Worm (Caenorhabditis elegans): ENCODE data around the gene fbxa-105.
"Not testable (repeated sequence)": the region's sequence is repeated elsewhere in the genome, so short reads cannot be mapped to it uniquely, and the experiment has no call there.

Gene fbxa-105

DNA sequence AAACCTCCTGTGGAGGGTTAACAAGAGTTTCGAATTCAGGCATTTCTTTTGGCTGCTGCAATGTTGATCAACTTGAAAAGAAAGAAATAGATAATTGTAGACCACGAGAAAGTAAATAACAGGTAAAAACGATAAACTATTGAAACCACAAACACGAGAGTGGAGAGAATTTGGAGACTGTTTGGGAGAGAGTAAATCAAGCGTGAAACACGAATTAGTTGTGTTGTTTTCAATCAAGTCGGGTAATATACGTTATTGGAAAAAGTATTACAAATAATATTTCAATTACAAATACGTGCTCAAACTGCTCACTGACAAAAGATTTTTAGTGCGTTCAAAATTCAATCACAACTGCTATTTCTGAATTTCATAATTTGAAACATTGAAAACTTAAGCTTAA is 10.8 kb downstream of the fbxa-105 start, which contains the start of gene C03G6.17:
C03G6.17 (minus strand) TSS at position 101 of the 400 bp plus-strand sequence.
- no peak for TF ChIP-seq unc-62 (GFP tag; optimal IDR thresholded peaks at IDR 0.05)

DNA sequence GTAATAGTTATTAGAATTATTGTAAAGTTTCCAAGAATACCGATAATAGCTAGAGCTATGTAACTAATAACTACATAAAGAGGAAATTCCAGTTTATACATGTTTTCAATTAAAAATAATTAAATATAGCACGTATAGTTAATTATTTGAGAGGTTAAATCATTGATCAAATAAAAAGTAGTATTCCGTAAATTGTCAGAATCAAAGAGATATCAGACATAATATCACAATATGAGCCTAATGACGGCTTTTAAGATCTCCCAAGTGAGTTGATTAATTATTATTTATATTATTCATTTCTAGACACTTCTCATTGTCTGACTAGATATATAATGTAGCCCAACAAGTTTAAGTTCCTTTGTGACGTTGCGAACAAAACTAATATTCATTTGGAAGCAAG is 12.4 kb downstream of the fbxa-105 start, which contains the start of gene srsx-24:
srsx-24 (minus strand) TSS at position 101 of the 400 bp plus-strand sequence.
- no peak for TF ChIP-seq unc-62 (GFP tag; optimal IDR thresholded peaks at IDR 0.05)

DNA sequence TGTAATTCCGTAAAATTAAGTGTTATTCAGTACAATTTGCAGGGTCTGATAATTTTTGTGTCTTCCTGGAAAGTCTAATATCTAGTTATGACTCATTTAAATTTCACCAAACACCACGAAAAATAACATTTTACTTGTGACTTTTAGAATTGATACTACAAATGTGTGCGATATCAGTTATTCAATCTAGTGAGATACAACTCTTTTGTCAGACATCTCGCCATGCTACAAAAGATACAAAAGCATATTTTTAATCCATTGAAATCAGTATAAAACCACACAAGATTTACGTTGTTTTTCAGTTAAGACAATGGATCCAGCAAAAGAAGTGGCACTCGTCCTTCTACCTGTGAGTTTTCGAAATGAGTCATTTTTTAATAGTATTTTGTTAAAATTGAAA is 17.7 kb downstream of the fbxa-105 start, which contains the start of gene srx-56:
srx-56 (plus strand) TSS at position 301 of the 400 bp plus-strand sequence.
- TF ChIP-seq unc-62 (GFP tag; optimal IDR thresholded peaks at IDR 0.05), result no peak

DNA sequence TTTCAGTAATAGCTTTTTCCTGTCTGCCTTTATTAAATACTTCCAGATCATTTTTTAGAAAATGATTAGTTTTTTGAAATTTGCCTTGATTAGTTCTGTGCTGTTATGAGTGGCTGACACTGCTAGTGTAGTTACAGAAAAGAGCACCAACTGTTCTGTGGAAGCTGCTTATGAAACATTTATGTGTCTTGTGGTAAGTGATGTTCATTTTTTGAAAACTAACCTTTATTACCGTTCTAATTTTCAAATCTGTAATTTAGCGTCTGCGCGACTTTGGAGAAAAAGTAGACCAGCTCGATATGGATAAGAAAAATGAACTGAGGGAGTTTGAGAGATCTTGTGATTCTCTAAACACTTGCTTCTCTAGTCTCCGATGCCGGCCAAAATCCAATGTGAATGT is 22.3 kb downstream of the fbxa-105 start, which contains the start of gene srj-14:
srj-14 (plus strand) TSS at position 131 of the 400 bp plus-strand sequence.
- TF ChIP-seq unc-62 (GFP tag; optimal IDR thresholded peaks at IDR 0.05), result no peak

DNA sequence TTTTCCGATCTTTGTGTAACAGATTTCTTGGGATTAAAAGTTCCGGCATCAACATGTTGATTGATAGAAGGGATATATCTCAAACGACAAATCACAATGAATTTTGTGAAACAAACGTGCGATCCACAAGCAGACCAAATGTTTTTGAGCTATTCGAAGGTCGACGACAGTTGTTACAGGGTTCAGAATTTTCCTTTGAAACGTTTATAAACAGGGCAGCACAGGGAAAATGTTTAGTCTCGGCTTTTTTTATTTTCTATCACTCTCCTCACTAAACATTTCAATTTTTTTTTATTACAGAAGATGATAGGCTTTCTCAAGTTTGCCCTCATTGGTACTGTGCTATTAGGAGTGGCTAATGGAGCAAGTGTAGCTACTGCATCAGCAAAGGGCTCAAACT is 26.9 kb downstream of the fbxa-105 start, which contains the start of gene exc-13:
exc-13 (plus strand) TSS at position 301 of the 400 bp plus-strand sequence.
- no peak for TF ChIP-seq unc-62 (GFP tag; optimal IDR thresholded peaks at IDR 0.05)

DNA sequence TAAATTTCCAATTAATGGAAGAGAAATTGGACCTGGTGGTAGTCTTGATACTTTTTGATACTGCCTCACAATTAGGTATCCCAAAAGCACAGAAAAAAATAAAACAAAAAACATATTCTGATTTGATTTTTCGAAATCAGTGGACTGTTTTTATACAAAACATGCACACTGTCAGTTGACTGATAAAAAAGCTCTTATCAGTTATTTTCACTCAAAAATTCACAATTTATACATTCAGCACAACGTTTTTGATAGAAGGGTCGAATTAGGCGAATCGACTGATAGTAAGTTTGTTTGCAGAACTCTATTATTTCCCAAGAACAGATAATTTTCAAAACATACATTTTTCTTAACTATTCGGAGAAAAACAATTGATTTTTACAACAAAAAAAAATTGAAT is 27.8 kb downstream of the fbxa-105 start, which contains the start of gene cyp-35A2:
cyp-35A2 (minus strand) TSS at position 124 of the 400 bp plus-strand sequence.
- no peak for TF ChIP-seq unc-62 (GFP tag; optimal IDR thresholded peaks at IDR 0.05)

DNA sequence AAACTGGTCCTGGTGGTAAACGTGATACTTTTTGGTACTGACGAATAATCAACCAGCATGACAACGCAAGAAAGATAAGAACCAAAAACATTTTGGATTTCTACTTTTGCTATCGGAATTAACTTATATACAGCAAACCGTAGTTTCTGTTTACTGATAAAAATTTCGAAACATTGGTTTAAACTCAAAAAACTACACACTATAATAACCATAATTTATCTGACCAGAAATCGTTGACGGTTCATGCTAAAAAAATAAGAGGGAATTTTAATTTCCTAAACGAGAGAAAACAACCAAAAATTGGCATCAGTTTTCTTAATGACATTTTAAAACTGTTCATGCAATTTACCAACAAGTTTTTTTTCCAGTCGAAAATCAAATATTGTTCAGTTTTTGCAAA is 30.2 kb downstream of the fbxa-105 start, which contains the start of gene cyp-35A1:
cyp-35A1 (minus strand) TSS at position 101 of the 400 bp plus-strand sequence.
- TF ChIP-seq unc-62 (GFP tag; optimal IDR thresholded peaks at IDR 0.05), result no peak

DNA sequence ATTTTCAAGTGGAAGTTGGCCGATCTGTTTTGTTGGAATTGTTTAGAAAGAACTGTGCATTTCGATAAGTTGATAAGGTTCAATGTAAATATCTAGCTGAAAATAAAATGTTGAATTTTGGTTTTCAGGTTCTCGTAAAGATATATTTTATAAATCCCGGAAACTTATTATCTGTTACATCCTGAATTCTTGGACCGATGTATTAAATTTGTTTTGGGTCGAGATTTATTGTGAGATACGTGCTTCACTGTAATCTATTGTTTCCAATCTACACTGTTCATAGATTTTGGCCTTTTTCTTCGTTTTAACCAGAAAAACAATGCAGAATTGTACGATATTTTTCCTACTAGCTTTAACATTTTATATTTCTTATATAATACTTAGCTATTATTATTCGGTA is 34.7 kb downstream of the fbxa-105 start, which contains the start of gene C03G6.6:
C03G6.6 (plus strand) TSS at position 301 of the 400 bp plus-strand sequence.
- no peak for TF ChIP-seq unc-62 (GFP tag; optimal IDR thresholded peaks at IDR 0.05)

DNA sequence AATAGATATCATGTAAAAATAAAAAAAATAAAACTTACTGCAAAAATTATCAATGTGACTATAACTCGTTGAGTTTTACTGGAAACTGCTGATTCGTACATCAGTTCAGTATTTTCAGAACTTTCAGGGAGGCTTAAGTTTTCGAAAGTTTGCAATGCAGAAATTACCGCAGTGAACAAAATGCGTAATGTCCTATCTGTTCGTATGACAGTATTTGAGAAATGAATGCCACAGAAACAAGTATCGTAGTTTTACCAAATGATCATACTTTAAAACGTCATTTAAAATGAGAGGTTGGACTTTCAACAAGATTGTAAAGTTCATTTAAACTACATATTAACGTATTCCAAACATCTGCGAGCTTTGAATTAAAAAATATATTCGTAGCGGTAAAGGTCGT is 35.1 kb downstream of the fbxa-105 start, which contains the start of gene C03G6.21:
C03G6.21 (minus strand) TSS at position 101 of the 400 bp plus-strand sequence.
- TF ChIP-seq unc-62 (GFP tag; optimal IDR thresholded peaks at IDR 0.05), result no peak

DNA sequence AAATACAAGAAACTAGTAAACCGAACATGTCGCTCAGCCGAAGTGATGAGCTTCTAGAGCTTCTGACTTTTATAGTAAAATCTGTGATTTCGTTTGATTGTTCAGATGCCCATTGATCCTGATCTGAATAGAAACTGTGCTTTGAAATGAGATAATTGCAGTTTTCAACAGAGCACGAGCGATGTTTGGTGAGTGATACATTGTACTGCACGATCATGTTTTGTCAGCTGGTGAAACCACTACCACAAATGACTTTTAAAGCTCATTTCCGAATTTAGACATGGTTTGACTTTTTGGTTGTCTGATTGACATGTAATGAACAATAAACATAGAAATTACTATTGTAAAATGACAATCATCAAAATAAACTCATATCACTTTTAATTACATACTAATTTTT is 36.4 kb downstream of the fbxa-105 start, which contains the start of gene tag-293:
tag-293 (minus strand) TSS at position 101 of the 400 bp plus-strand sequence.
- no peak for TF ChIP-seq unc-62 (GFP tag; optimal IDR thresholded peaks at IDR 0.05)

DNA sequence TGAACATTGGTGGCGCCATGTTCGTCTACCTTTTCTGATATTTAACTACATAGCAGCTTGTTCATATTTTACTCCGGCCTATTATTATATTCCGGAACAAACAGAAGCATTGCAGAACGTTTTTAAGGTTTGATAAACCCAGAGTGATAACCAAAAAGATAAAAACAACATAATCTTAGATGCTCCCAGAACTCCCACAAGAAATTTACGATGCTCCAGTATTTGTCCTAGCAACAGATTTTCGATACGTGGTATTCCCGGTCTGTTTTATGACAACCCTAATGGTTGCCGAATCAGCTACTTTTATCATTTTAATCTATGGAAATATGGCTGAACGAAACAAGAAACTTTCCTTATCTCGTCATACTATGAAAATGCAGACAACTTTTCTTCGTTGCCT is 38.2 kb downstream of the fbxa-105 start:
- no peak for TF ChIP-seq unc-62 (GFP tag; optimal IDR thresholded peaks at IDR 0.05)

DNA sequence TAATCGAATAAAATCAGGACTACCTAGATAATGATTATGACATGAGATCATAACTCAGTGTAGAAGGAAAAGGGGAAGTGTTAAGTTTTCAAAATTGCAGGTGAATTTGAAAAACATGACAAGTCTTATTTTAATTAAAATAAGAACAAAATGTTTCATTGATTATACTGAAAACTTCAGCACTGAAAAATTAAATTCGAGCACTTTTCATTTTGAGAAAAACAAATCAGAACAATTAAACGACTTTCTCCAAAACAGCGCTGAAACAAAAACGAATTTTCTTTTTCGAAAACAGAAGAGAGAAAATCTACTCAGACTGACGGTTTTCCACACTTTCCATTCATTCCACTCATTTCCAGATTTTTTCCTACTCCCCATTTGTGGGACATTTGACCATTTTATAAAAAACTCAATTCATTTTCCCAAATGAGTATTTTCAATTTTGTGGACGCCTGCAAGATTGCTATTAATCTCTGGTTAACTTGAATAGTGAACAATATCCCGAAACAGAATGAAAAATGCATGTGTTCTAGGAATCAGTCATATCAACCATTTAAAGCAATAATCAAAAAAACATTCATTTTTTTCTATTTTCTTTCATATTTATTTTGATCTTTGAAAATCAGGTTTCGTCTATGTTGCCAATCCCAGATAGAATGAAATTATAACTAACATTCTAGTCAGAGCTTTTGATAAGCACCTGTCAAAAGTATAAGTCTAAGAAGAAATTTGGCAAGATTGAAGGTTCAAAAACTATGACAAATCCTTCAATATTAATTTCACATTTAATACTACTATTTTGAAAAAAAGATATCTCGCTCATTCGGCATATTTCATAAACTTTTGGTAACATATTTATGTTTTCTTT is 39.4 kb downstream of the fbxa-105 start, which contains the start of the genes srh-231 and srh-275:
srh-231 (minus strand) TSS at position 51 of the 868 bp plus-strand sequence.
srh-275 (plus strand) TSS at position 818 of the 868 bp plus-strand sequence.
- TF ChIP-seq unc-62 (GFP tag; optimal IDR thresholded peaks at IDR 0.05), result no peak

DNA sequence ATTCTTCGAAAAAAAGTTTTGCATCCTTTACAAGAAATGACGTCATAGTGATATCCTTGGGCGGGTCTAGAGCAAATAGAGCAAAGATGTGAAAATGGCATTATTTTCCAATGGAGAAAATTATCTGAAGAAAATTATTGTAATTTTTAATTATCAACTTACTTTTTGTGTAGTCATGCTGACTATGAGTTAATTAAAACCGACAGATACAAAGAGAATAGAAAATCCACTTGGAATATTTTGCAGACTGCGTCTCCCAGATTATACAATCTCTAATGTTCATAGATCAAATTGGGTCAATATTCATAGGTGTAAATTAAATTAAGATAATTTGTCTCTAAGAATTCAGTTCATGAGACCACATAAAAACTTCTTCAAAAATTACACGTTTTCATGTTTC is 42.3 kb downstream of the fbxa-105 start, which contains the start of gene nhr-149:
nhr-149 (minus strand) TSS at position 101 of the 400 bp plus-strand sequence.
- TF ChIP-seq unc-62 (GFP tag; optimal IDR thresholded peaks at IDR 0.05), result no peak

DNA sequence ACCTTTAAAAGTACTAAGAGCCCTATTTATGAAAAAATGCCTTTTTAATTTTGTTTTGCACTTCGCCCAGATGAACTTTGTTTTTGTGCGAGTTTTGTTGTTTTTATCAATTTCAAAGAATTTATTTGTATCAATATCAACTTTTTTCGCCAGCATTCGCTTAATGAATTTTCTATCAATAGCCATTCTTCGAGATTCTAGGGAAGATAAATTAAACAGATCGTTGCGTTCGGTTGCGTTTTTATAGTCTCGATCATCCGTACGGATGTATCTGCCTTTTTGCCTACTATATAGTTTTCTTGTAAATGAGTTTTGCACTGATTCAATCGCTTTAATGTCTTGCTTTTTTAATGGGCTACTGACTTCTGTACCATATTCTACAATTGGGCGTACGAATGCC is 46.3 kb downstream of the fbxa-105 start, which contains the start of gene nhr-147:
nhr-147 (plus strand) TSS at position 301 of the 400 bp plus-strand sequence.
- not testable (repeated sequence) for TF ChIP-seq unc-62 (GFP tag; optimal IDR thresholded peaks at IDR 0.05)

DNA sequence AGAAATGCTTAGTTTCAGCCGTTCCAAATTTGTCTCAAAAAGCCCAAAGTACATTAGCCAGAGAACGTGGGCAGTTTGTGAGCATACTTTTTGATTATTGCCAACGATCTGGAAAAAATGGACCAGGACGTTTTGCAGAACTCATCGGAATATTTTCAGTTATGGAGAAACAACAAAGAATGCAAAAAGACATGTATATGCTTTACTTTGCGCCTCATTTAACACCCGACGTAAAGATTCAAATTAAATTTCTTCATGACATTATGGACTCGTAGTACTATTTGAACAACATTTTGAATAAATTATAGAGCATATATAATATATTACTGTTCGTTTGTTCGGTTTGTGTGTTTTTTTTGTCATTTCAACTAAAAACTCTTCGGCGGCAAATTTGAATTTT is 48.3 kb downstream of the fbxa-105 start, which contains the start of gene srh-244:
srh-244 (plus strand) TSS at position 301 of the 400 bp plus-strand sequence.
- no peak for TF ChIP-seq unc-62 (GFP tag; optimal IDR thresholded peaks at IDR 0.05)

DNA sequence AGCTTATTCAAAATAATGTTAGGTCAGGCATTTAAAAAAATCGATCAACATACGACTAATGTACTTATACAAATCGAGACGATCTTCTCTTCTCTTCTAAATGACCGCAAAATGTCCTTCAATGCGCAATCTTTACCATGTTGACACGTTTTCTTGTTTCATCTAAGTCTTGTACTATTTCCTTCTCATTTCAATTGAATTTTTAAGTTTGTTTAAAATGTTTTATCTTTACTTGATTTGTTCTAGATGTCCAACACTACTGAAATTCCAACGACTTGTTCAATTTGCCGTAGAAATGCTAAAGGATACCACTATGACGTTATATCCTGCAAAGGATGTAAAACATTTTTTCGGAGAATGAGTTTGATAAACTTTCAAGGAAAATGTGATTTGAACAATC is 49.9 kb downstream of the fbxa-105 start, which contains the start of the genes nhr-263 and nhr-148:
nhr-263 (minus strand) TSS at position 101 of the 400 bp plus-strand sequence.
nhr-148 (plus strand) TSS at position 215 of the 400 bp plus-strand sequence.
- no peak for TF ChIP-seq unc-62 (GFP tag; optimal IDR thresholded peaks at IDR 0.05)

All from whole organism, dauer.